Fruit fly (Drosophila melanogaster): Measurements from ENCODE around the gene MsrA.

DNA sequence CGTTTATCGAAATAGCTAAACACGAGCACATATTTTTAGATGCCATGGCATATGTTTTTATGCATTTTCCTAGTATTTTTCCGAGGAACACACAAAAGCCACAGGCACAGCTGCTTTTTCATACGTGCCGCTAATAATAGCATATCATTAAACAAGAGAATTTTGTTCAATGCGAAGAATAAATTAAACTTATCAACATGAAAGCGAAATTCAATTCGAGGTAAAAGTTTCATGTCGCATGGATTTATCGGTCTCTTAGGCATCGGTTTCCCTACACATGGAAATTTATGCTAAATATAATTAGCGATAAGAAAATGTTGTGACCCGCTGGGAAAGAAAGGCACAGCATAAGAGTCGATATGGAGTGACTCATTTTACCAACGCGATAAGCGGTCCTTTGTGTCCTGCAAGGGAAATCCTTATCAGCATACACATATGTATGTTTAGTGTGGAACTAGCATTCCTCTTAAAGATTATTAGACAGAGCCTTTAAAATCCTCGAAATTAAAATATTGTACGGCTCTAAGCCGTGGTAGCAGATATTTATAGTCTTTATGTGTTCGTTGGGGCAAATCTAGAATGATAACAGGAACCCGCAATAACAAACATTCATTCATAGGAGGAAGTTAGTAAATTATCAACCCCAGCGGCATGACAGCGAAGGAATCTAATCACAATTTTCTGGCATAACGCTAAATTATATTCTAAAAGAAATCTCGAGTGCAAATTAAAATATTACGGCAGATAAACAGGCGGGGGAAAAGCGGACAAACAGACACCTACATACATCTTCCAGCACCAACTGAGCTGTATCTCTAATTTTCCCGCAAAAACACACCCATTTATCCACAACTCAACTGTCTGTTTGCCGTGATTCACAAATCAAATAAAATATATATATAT is 20.8 kb downstream of the MsrA start, which contains the start of gene CG43248:
- no peak for TF ChIP-seq psq (optimal IDR thresholded peaks at IDR 0.05)
- TF ChIP-seq h (optimal IDR thresholded peaks at IDR 0.05): no peak
- no peak for TF ChIP-seq Sin3A (optimal IDR thresholded peaks at IDR 0.05)
- no peak for TF ChIP-seq ttk (optimal IDR thresholded peaks at IDR 0.05)
